Worm (Caenorhabditis elegans) whole organism, L4 larva: ENCODE measurements around the gene hum-4.

Source experiments
- D1046.2 ChIP-seq: fragments of 200-800 bp; sonication (Bioruptor generic); IDR thresholded peaks from 2 replicates; pipeline ENCODE4 v1.3.6; 2022; ENCODE audit warnings: missing genetic modification characterization, missing compliant biosample characterization
- F10B5.3 ChIP-seq: sonication (generic microtip); optimal IDR thresholded peaks from 2 replicates; lab custom pipeline; 2016; ENCODE audit warnings: mild to moderate bottlenecking, missing genetic modification characterization, missing compliant biosample characterization
- F44E2.7 ChIP-seq: fragments of 200-800 bp; sonication (Bioruptor generic); IDR thresholded peaks from 2 replicates; pipeline ENCODE4 v2.1.2; 2022; ENCODE audit warnings: missing genetic modification characterization, missing compliant biosample characterization
- R02D3.7 ChIP-seq: fragments of 150-350 bp; sonication (generic microtip); optimal IDR thresholded peaks from 3 replicates; lab custom pipeline; 2014; ENCODE audit warnings: missing biosample characterization, missing genetic modification characterization
- T26A8.4 ChIP-seq: fragments of 200-800 bp; sonication (Bioruptor generic); IDR thresholded peaks from 2 replicates; pipeline ENCODE4 v1.3.6; 2022; ENCODE audit warnings: missing genetic modification characterization, missing compliant biosample characterization
- Y48G9A.11 ChIP-seq: fragments of 200-800 bp; sonication (Bioruptor generic); IDR thresholded peaks from 2 replicates; pipeline ENCODE4 v1.3.6; 2022; ENCODE audit warnings: missing genetic modification reagents, missing genetic modification characterization, missing compliant biosample characterization
- Y5F2A.4 ChIP-seq: fragments of 200-800 bp; sonication (Bioruptor generic); optimal IDR thresholded peaks from 2 replicates; lab custom pipeline; 2018; ENCODE audit warnings: mild to moderate bottlenecking, missing genetic modification characterization, missing compliant biosample characterization
- ZK337.2 ChIP-seq: fragments of 200-800 bp; sonication (Bioruptor generic); IDR thresholded peaks from 2 replicates; pipeline ENCODE4 v1.3.6; 2022; ENCODE audit warnings: missing genetic modification reagents, missing genetic modification characterization, missing compliant biosample characterization
- arid-1 ChIP-seq: fragments of 200-800 bp; sonication (Bioruptor generic); conservative IDR thresholded peaks from 2 replicates; pipeline ENCODE4 v1.3.6; 2022; ENCODE audit warnings: missing genetic modification reagents, missing genetic modification characterization, missing compliant biosample characterization
- ceh-28 ChIP-seq: fragments of 150-350 bp; optimal IDR thresholded peaks from 2 replicates; lab custom pipeline; 2014; ENCODE audit warnings: missing biosample characterization, missing genetic modification reagents, missing genetic modification characterization
- ceh-32 ChIP-seq: sonication (generic microtip); optimal IDR thresholded peaks from 2 replicates; lab custom pipeline; 2016; ENCODE audit warnings: mild to moderate bottlenecking, missing genetic modification characterization, missing compliant biosample characterization; ENCODE audit not compliant: poor library complexity
- ceh-44 ChIP-seq: fragments of 200-800 bp; sonication (Bioruptor generic); IDR thresholded peaks from 2 replicates; pipeline ENCODE4 v1.3.6; 2022; ENCODE audit warnings: missing genetic modification reagents, missing genetic modification characterization, missing compliant biosample characterization
- ceh-62 ChIP-seq: sonication (generic microtip); optimal IDR thresholded peaks from 2 replicates; lab custom pipeline; 2017; ENCODE audit warnings: missing biosample characterization, missing genetic modification characterization
- ceh-82 ChIP-seq: sonication (generic microtip); optimal IDR thresholded peaks from 2 replicates; lab custom pipeline; 2017; ENCODE audit warnings: missing biosample characterization, missing genetic modification characterization
- ctbp-1 ChIP-seq: fragments of 200-800 bp; sonication (Bioruptor generic); IDR thresholded peaks from 2 replicates; pipeline ENCODE4 v1.3.6; 2022; ENCODE audit warnings: missing genetic modification reagents, missing genetic modification characterization, missing compliant biosample characterization
- daf-19 ChIP-seq: fragments of 200-800 bp; sonication (Bioruptor generic); conservative IDR thresholded peaks from 2 replicates; pipeline ENCODE4 v1.3.6; 2022; ENCODE audit warnings: missing genetic modification characterization, missing compliant biosample characterization
- daf-8 ChIP-seq: fragments of 200-800 bp; sonication (Bioruptor generic); IDR thresholded peaks from 2 replicates; pipeline ENCODE4 v1.3.6; 2022; ENCODE audit warnings: missing genetic modification characterization, missing compliant biosample characterization
- dmd-6 ChIP-seq: fragments of 200-800 bp; sonication (Bioruptor generic); IDR thresholded peaks from 2 replicates; pipeline ENCODE4 v1.3.6; 2022; ENCODE audit warnings: missing genetic modification reagents, missing genetic modification characterization, missing compliant biosample characterization
- dmd-8 ChIP-seq: fragments of 200-800 bp; sonication (Bioruptor generic); IDR thresholded peaks from 2 replicates; pipeline ENCODE4 v1.3.6; 2022; ENCODE audit warnings: missing genetic modification characterization, missing compliant biosample characterization
- dpl-1 ChIP-seq: fragments of 150-350 bp; optimal IDR thresholded peaks from 2 replicates; lab custom pipeline; 2014; ENCODE audit warnings: missing biosample characterization, missing genetic modification reagents, missing genetic modification characterization
- dve-1 ChIP-seq: sonication (generic microtip); optimal IDR thresholded peaks from 2 replicates; lab custom pipeline; 2017; ENCODE audit warnings: antibody characterized with exemption, mild to moderate bottlenecking, missing genetic modification characterization, missing compliant biosample characterization; ENCODE audit not compliant: insufficient read depth
- egl-43 ChIP-seq: fragments of 200-800 bp; sonication (Bioruptor generic); IDR thresholded peaks from 2 replicates; pipeline ENCODE4 v1.3.6; 2022; ENCODE audit warnings: missing genetic modification reagents, missing genetic modification characterization, missing compliant biosample characterization
- fkh-10 ChIP-seq: fragments of 150-350 bp; optimal IDR thresholded peaks from 2 replicates; lab custom pipeline; 2014; ENCODE audit warnings: missing biosample characterization, missing genetic modification reagents, missing genetic modification characterization
- hlh-11 ChIP-seq: fragments of 200-800 bp; sonication (Bioruptor generic); optimal IDR thresholded peaks from 2 replicates; lab custom pipeline; 2018; ENCODE audit warnings: mild to moderate bottlenecking, missing genetic modification characterization, missing compliant biosample characterization
- hmg-1.1 ChIP-seq: fragments of 200-800 bp; sonication (Bioruptor generic); IDR thresholded peaks from 2 replicates; pipeline ENCODE4 v1.3.6; 2022; ENCODE audit warnings: missing genetic modification reagents, missing genetic modification characterization, missing compliant biosample characterization
- lim-7 ChIP-seq: fragments of 200-800 bp; sonication (Bioruptor generic); IDR thresholded peaks from 2 replicates; pipeline ENCODE4 v1.3.6; 2022; ENCODE audit warnings: missing genetic modification characterization, missing compliant biosample characterization
- lin-39 ChIP-seq: fragments of 150-350 bp; optimal IDR thresholded peaks from 2 replicates; lab custom pipeline; 2014; ENCODE audit warnings: missing biosample characterization, missing genetic modification reagents, missing genetic modification characterization
- madf-5 ChIP-seq, 2 experiments: fragments of 200-800 bp; sonication (Bioruptor generic); IDR thresholded peaks; 2 replicates each; pipeline ENCODE4 v1.3.6; 2022; ENCODE audit warnings: missing compliant biosample characterization in 2 of 2, missing genetic modification characterization in 2 of 2
- mdl-1 ChIP-seq, 2 experiments: fragments of 150-350 bp in 1 of 2; sonication (generic microtip) in 1 of 2; optimal IDR thresholded peaks; 2 replicates each; lab custom pipeline; 2014 to 2017; ENCODE audit warnings: missing biosample characterization in 2 of 2, missing genetic modification characterization in 2 of 2
- mdt-29 ChIP-seq: fragments of 200-800 bp; sonication (Bioruptor generic); IDR thresholded peaks from 2 replicates; pipeline ENCODE4 v1.3.6; 2022; ENCODE audit warnings: missing genetic modification reagents, missing genetic modification characterization, missing compliant biosample characterization
- mxl-2 ChIP-seq: fragments of 200-800 bp; sonication (Bioruptor generic); conservative IDR thresholded peaks from 2 replicates; pipeline ENCODE4 v1.3.6; 2022; ENCODE audit warnings: missing genetic modification reagents, missing genetic modification characterization, missing compliant biosample characterization
- mxl-3 ChIP-seq: fragments of 200-800 bp; sonication (Bioruptor generic); optimal IDR thresholded peaks from 2 replicates; lab custom pipeline; 2018; ENCODE audit warnings: mild to moderate bottlenecking, missing genetic modification characterization, missing compliant biosample characterization
- nhr-10 ChIP-seq: fragments of 150-350 bp; optimal IDR thresholded peaks from 2 replicates; lab custom pipeline; 2014; ENCODE audit warnings: missing biosample characterization, missing genetic modification characterization
- nhr-11 ChIP-seq: fragments of 150-350 bp; optimal IDR thresholded peaks from 2 replicates; lab custom pipeline; 2014; ENCODE audit warnings: missing biosample characterization, missing genetic modification characterization
- nhr-25 ChIP-seq: sonication (generic microtip); optimal IDR thresholded peaks from 2 replicates; lab custom pipeline; 2017; ENCODE audit warnings: missing genetic modification characterization, mild to moderate bottlenecking, missing compliant biosample characterization, antibody characterized with exemption, moderate library complexity, borderline replicate concordance; ENCODE audit not compliant: insufficient read depth
- nhr-28 ChIP-seq: fragments of 150-350 bp; optimal IDR thresholded peaks from 2 replicates; lab custom pipeline; 2014; ENCODE audit warnings: missing biosample characterization, missing genetic modification characterization
- nhr-41 ChIP-seq: fragments of 200-800 bp; sonication (Bioruptor generic); IDR thresholded peaks from 2 replicates; pipeline ENCODE4 v1.3.6; 2022; ENCODE audit warnings: missing genetic modification reagents, missing genetic modification characterization, missing compliant biosample characterization
- nhr-6 ChIP-seq: fragments of 150-350 bp; optimal IDR thresholded peaks from 2 replicates; lab custom pipeline; 2014; ENCODE audit warnings: missing biosample characterization, missing genetic modification characterization
- nhr-77 ChIP-seq: fragments of 150-350 bp; optimal IDR thresholded peaks from 2 replicates; lab custom pipeline; 2014; ENCODE audit warnings: missing biosample characterization, missing genetic modification characterization
- pha-4 ChIP-seq, 2 experiments: fragments of 150-350 bp in 1 of 2; fragments of 200-800 bp in 1 of 2; sonication (Bioruptor generic) in 1 of 2; IDR thresholded peaks in 1 of 2; optimal IDR thresholded peaks in 1 of 2; 2 replicates each; pipeline versions ENCODE4 v1.3.6 to Lab custom; 2014 to 2022; ENCODE audit warnings: missing genetic modification characterization in 2 of 2, missing genetic modification reagents in 2 of 2, missing biosample characterization in 1 of 2, missing compliant biosample characterization in 1 of 2
- php-3 ChIP-seq: fragments of 200-800 bp; sonication (Bioruptor generic); IDR thresholded peaks from 2 replicates; pipeline ENCODE4 v1.3.6; 2022; ENCODE audit warnings: missing genetic modification reagents, missing genetic modification characterization, missing compliant biosample characterization
- pqm-1 ChIP-seq: sonication (generic microtip); optimal IDR thresholded peaks from 2 replicates; lab custom pipeline; 2017; ENCODE audit warnings: missing biosample characterization, missing genetic modification characterization
- rbr-2 ChIP-seq: sonication (generic microtip); optimal IDR thresholded peaks from 2 replicates; lab custom pipeline; 2016; ENCODE audit warnings: missing genotype, missing genetic modification characterization, missing compliant biosample characterization
- snpc-4 ChIP-seq: fragments of 150-350 bp; optimal IDR thresholded peaks from 2 replicates; lab custom pipeline; 2014; ENCODE audit warnings: missing biosample characterization, missing genetic modification characterization
- spr-1 ChIP-seq: sonication (generic microtip); optimal IDR thresholded peaks from 2 replicates; lab custom pipeline; 2016; ENCODE audit warnings: mild to moderate bottlenecking, missing genetic modification characterization, missing compliant biosample characterization
- spr-3 ChIP-seq: fragments of 200-800 bp; sonication (Bioruptor generic); optimal IDR thresholded peaks from 2 replicates; lab custom pipeline; 2018; ENCODE audit warnings: mild to moderate bottlenecking, missing genetic modification characterization, missing compliant biosample characterization
- unc-130 ChIP-seq: sonication (generic microtip); optimal IDR thresholded peaks from 2 replicates; lab custom pipeline; 2016; ENCODE audit warnings: missing genetic modification reagents, missing genetic modification characterization, missing compliant biosample characterization
- zfp-3 ChIP-seq: fragments of 200-800 bp; sonication (Bioruptor generic); conservative IDR thresholded peaks from 2 replicates; pipeline ENCODE4 v1.3.6; 2022; ENCODE audit warnings: missing genetic modification reagents, missing genetic modification characterization, missing compliant biosample characterization
- ztf-11 ChIP-seq: fragments of 150-350 bp; optimal IDR thresholded peaks from 2 replicates; lab custom pipeline; 2014; ENCODE audit warnings: missing biosample characterization, missing genetic modification characterization

Gene hum-4

ce11 chrX:11467320-11467732, 33.9 kb upstream of the hum-4 start (continued):
- TF ChIP-seq mxl-3 (GFP tag; lab: Kevin White, UChicago) (peak; percentile 65), rbr-2 (tag; lab: Kevin White, UChicago) (peak; percentile 80), Y5F2A.4 (GFP tag; lab: Kevin White, UChicago) (no peak), ztf-11 (no peak), ceh-32 (peak; percentile 32), madf-5 (GFP tag; IDR thresholded peaks at IDR 0.05; lab: Robert Waterston, UW) (no peak), spr-3 (no peak), php-3 (GFP tag; lab: Robert Waterston, UW) (no peak), F44E2.7 (GFP tag; lab: Robert Waterston, UW) (no peak), nhr-77 (tag; lab: Kevin White, UChicago) (no peak), dmd-8 (GFP tag; lab: Robert Waterston, UW) (no peak; the same call in 1 of the 2 replicates), nhr-25 (tag; lab: Kevin White, UChicago) (no peak), mdt-29 (GFP tag; lab: Robert Waterston, UW) (no peak), nhr-6 (tag; lab: Kevin White, UChicago) (peak; percentile 9), nhr-41 (no peak), spr-1 (tag; lab: Kevin White, UChicago) (peak; percentile 21), snpc-4 (tag; lab: Kevin White, UChicago) (no peak), ceh-62 (tag; lab: Kevin White, UChicago) (no peak), nhr-28 (no peak), ceh-28 (no peak), ceh-82 (no peak), nhr-11 (peak; percentile 59), hmg-1.1 (GFP tag; lab: Robert Waterston, UW) (peak; percentile 82)

- TF ChIP-seq mdl-1 (tag; optimal IDR thresholded peaks at IDR 0.05; lab: Kevin White, UChicago) (no peak), arid-1 (GFP tag; lab: Robert Waterston, UW) (no peak), dmd-6 (peak; percentile 61), R02D3.7 (tag; lab: Kevin White, UChicago) (no peak), mdt-29 (GFP tag; lab: Robert Waterston, UW) (no peak), ceh-62 (tag; lab: Kevin White, UChicago) (no peak), daf-8 (GFP tag; lab: Robert Waterston, UW) (no peak), mxl-2 (GFP tag; lab: Robert Waterston, UW) (no peak), ZK337.2 (GFP tag; lab: Robert Waterston, UW) (no peak), dpl-1 (GFP tag; lab: Kevin White, UChicago) (no peak), ceh-28 (no peak), lim-7 (no peak), T26A8.4 (GFP tag; lab: Robert Waterston, UW) (no peak), ceh-44 (GFP tag; lab: Robert Waterston, UW) (no peak), php-3 (GFP tag; lab: Robert Waterston, UW) (peak; percentile 72), pha-4 (GFP tag; IDR thresholded peaks at IDR 0.05; lab: Robert Waterston, UW) (no peak), pha-4 (tag; optimal IDR thresholded peaks at IDR 0.05; lab: Kevin White, UChicago) (peak; percentile 56), madf-5 (GFP tag; IDR thresholded peaks at IDR 0.05; lab: Robert Waterston, UW) (no peak), hlh-11 (no peak), lin-39 (tag; lab: Kevin White, UChicago) (no peak), ctbp-1 (GFP tag; lab: Robert Waterston, UW) (no peak), dve-1 (tag; lab: Kevin White, UChicago) (peak; percentile 22), fkh-10 (no peak), nhr-10 (tag; lab: Kevin White, UChicago) (no peak), zfp-3 (GFP tag; lab: Robert Waterston, UW) (no peak), D1046.2 (GFP tag; lab: Robert Waterston, UW) (no peak), unc-130 (GFP tag; lab: Kevin White, UChicago) (no peak), egl-43 (no peak), pqm-1 (tag; lab: Kevin White, UChicago) (peak; percentile 41), daf-19 (GFP tag; lab: Robert Waterston, UW) (no peak), Y48G9A.11 (GFP tag; lab: Robert Waterston, UW) (no peak), F10B5.3 (tag; lab: Kevin White, UChicago) (no peak)
Observed at ce11 chrX:11466444-11467319, 33.3 kb upstream of the hum-4 start.
